Fruit fly (Drosophila melanogaster): ENCODE measurements around the gene js.

Gene js

dm6 chr3R:16331809-16332343 is 36.2 kb downstream of the js start (continued):
- TF ChIP-seq CG10669 (GFP tag; optimal IDR thresholded peaks at IDR 0.05) (peak; percentile 44), Hr38 (GFP tag; optimal IDR thresholded peaks at IDR 0.05) (no peak), CG10631 (GFP tag; optimal IDR thresholded peaks at IDR 0.05) (peak; percentile 14), OdsH (GFP tag; optimal IDR thresholded peaks at IDR 0.05) (peak; percentile 31), Sox14 (GFP tag; optimal IDR thresholded peaks at IDR 0.05) (no peak), CG3919 (GFP tag; optimal IDR thresholded peaks at IDR 0.05) (no peak), svp (GFP tag) (no peak), CG8632 (GFP tag; optimal IDR thresholded peaks at IDR 0.05) (peak; percentile 14), fd59A (GFP tag; optimal IDR thresholded peaks at IDR 0.05) (peak; percentile 43), CG31627 (GFP tag; optimal IDR thresholded peaks at IDR 0.05) (peak; percentile 33), CG4318 (GFP tag; optimal IDR thresholded peaks at IDR 0.05) (no peak), CG15336 (GFP tag; IDR thresholded peaks at IDR 0.05) (no peak), vri (GFP tag; optimal IDR thresholded peaks at IDR 0.05) (peak; percentile 66), CG8319 (GFP tag; optimal IDR thresholded peaks at IDR 0.05) (no peak), CG7368 (GFP tag; optimal IDR thresholded peaks at IDR 0.05) (no peak)

dm6 chr3R:16329797-16330196 is 38.3 kb downstream of the js start:
- TF ChIP-seq Smox (GFP tag; optimal IDR thresholded peaks at IDR 0.05) (no peak), CG7368 (GFP tag; optimal IDR thresholded peaks at IDR 0.05) (no peak), vri (GFP tag; optimal IDR thresholded peaks at IDR 0.05) (no peak), CG11294 (GFP tag; IDR thresholded peaks at IDR 0.05) (no peak), CG6808 (GFP tag; optimal IDR thresholded peaks at IDR 0.05) (no peak), CG11902 (GFP tag; optimal IDR thresholded peaks at IDR 0.05) (no peak), Sox14 (GFP tag; optimal IDR thresholded peaks at IDR 0.05) (no peak), CG16779 (tag; optimal IDR thresholded peaks at IDR 0.05) (no peak), Eip93F (GFP tag; optimal IDR thresholded peaks at IDR 0.05) (no peak), salr (GFP tag; optimal IDR thresholded peaks at IDR 0.05) (no peak), Hr39 (GFP tag; optimal IDR thresholded peaks at IDR 0.05) (no peak), Hr38 (GFP tag; optimal IDR thresholded peaks at IDR 0.05) (no peak), CG11762 (GFP tag; optimal IDR thresholded peaks at IDR 0.05; ENCODE audit: insufficient read depth) (no peak), CG8319 (GFP tag; optimal IDR thresholded peaks at IDR 0.05) (no peak), CG6854 (GFP tag; optimal IDR thresholded peaks at IDR 0.05) (no peak)

- TF ChIP-seq dac (GFP tag; optimal IDR thresholded peaks at IDR 0.05) (no peak), CG10669 (GFP tag; optimal IDR thresholded peaks at IDR 0.05) (no peak), CG8319 (GFP tag; optimal IDR thresholded peaks at IDR 0.05) (no peak), Met (GFP tag; optimal IDR thresholded peaks at IDR 0.05) (no peak), CG15336 (GFP tag; IDR thresholded peaks at IDR 0.05) (no peak), lz (GFP tag; optimal IDR thresholded peaks at IDR 0.05) (no peak), pdm3 (GFP tag; optimal IDR thresholded peaks at IDR 0.05) (no peak), CG3919 (GFP tag; optimal IDR thresholded peaks at IDR 0.05) (no peak)
Observed at dm6 chr3R:16327549-16327948, 40.6 kb downstream of the js start, which contains the start of gene CG17930. TSS of gene CG17930 (plus strand) at chr3R:16327849.

- TF ChIP-seq CG4318 (GFP tag; optimal IDR thresholded peaks at IDR 0.05), result no peak
- no peak for TF ChIP-seq vri (GFP tag; optimal IDR thresholded peaks at IDR 0.05)
- TF ChIP-seq CG3919 (GFP tag; optimal IDR thresholded peaks at IDR 0.05), result no peak
- no peak for TF ChIP-seq CG9139 (GFP tag; optimal IDR thresholded peaks at IDR 0.05)
- TF ChIP-seq Sox14 (GFP tag; optimal IDR thresholded peaks at IDR 0.05), result no peak
- TF ChIP-seq OdsH (GFP tag; optimal IDR thresholded peaks at IDR 0.05), result no peak
- TF ChIP-seq CG6854 (GFP tag; optimal IDR thresholded peaks at IDR 0.05), result no peak
- no peak for TF ChIP-seq CG32006 (GFP tag; optimal IDR thresholded peaks at IDR 0.05)
- no peak for TF ChIP-seq spab (GFP tag; optimal IDR thresholded peaks at IDR 0.05)
- no peak for TF ChIP-seq esn (GFP tag; optimal IDR thresholded peaks at IDR 0.05)
- no peak for TF ChIP-seq Hr4 (GFP tag; optimal IDR thresholded peaks at IDR 0.05)
- TF ChIP-seq Lpt (GFP tag; optimal IDR thresholded peaks at IDR 0.05), result no peak
- no peak for TF ChIP-seq CG6276 (GFP tag; optimal IDR thresholded peaks at IDR 0.05)
- no peak for TF ChIP-seq CG1621 (tag; optimal IDR thresholded peaks at IDR 0.05)
- TF ChIP-seq CG11762 (GFP tag; optimal IDR thresholded peaks at IDR 0.05; ENCODE audit: insufficient read depth), result no peak
- no peak for TF ChIP-seq Blimp-1 (GFP tag; optimal IDR thresholded peaks at IDR 0.05)
- TF ChIP-seq pdm3 (GFP tag; optimal IDR thresholded peaks at IDR 0.05), result no peak
- TF ChIP-seq Met (GFP tag; optimal IDR thresholded peaks at IDR 0.05), result no peak
Observed at dm6 chr3R:16325192-16325591, 42.9 kb downstream of the js start, which contains the start of gene CG17929. TSS of gene CG17929 (plus strand) at chr3R:16325492.

Measured in whole organism, prepupa.